Worm (Caenorhabditis elegans): ENCODE data around the gene R05F9.9.

R05F9.9 gene

ce11 chrII:4879629-4880028, 22.3 kb downstream of the R05F9.9 start, which contains the start of gene gst-6:
Gene gst-6, plus strand, starts transcription at chrII:4879891.
- TF ChIP-seq elt-2 (tag; optimal IDR thresholded peaks at IDR 0.05), result peak; percentile 63
- no peak for TF ChIP-seq nhr-20 (tag; optimal IDR thresholded peaks at IDR 0.05)

DNA sequence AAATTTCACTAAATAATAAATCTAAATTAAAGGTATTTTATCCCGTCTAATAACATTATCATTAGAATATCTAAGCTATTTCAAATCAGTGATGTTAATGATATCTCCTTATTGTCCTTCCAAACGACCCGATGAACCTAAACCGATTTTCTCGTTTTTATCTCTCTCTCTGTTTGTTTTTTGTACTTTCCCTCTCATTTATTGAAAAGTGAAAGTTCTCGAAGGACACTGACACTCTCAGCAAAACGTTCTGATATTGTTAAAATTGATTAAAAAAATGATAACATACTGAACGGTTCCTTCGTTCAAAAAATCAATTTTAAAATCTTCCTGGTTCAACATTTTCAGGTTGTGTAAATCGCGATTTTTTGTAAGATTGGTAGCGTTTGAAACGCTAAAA, 25.8 kb downstream of the R05F9.9 start, which contains the start of gene F11G11.13:
Gene F11G11.13, minus strand, starts transcription at position 89 of the 400 bp plus-strand sequence.
- TF ChIP-seq mef-2 (tag; optimal IDR thresholded peaks at IDR 0.05), result no peak
- peak; percentile 90 for TF ChIP-seq blmp-1 (tag; optimal IDR thresholded peaks at IDR 0.05)
- TF ChIP-seq elt-3 (tag; optimal IDR thresholded peaks at IDR 0.05), result peak in 1 of 6 experiments; percentile 7
- TF ChIP-seq nhr-12 (tag; optimal IDR thresholded peaks at IDR 0.05), result no peak
- no peak for TF ChIP-seq aha-1 (tag; optimal IDR thresholded peaks at IDR 0.05)
- no peak for TF ChIP-seq zag-1 (tag; optimal IDR thresholded peaks at IDR 0.05)
- no peak for TF ChIP-seq sptf-1 (tag; optimal IDR thresholded peaks at IDR 0.05)
- no peak for TF ChIP-seq lin-14 (GFP tag; optimal IDR thresholded peaks at IDR 0.05)
- TF ChIP-seq nhr-85 (tag), result peak; percentile 55

DNA sequence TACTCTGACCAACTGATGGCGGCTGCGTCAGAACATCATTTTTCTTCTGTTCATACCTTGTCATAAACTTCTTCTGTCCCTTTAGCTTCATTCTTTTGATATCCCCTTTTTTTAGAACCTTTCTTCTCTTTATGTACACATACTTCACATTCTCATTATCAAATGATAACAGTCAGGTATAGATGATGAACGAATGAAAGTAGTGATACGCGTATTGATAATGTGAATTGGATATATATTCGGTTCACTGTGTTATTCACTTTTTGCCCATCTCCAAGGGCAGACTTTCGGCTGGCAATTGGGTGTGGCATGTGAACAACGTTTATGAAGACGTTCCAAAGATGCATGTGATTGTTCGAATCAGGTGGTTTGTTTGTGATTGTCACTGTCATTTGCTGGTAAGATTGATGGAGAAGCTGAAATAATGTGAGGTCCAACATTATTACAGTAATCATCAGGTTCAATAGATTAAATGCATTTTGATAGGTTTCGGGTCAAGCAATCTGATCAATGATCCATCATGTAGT, 27.5 kb downstream of the R05F9.9 start, which contains the start of gene F11G11.15:
Gene F11G11.15, plus strand, starts transcription at position 511 of the 527 bp plus-strand sequence.
- peak in 1 of 6 experiments; percentile 5 for TF ChIP-seq elt-3 (tag; optimal IDR thresholded peaks at IDR 0.05)
- no peak for TF ChIP-seq nhr-85 (tag)
- no peak for TF ChIP-seq mdl-1 (tag; optimal IDR thresholded peaks at IDR 0.05)
- no peak for TF ChIP-seq unc-62 (GFP tag; optimal IDR thresholded peaks at IDR 0.05)
- no peak for TF ChIP-seq unc-98 (GFP tag; IDR thresholded peaks at IDR 0.05)
- no peak for TF ChIP-seq nhr-90 (tag; optimal IDR thresholded peaks at IDR 0.05; ENCODE audit: poor library complexity)
- no peak for TF ChIP-seq sox-4 (tag; optimal IDR thresholded peaks at IDR 0.05)
- no peak for TF ChIP-seq unc-30 (tag; optimal IDR thresholded peaks at IDR 0.05)
- TF ChIP-seq xbp-1 (tag; optimal IDR thresholded peaks at IDR 0.05), result no peak
- TF ChIP-seq lin-35 (GFP tag; optimal IDR thresholded peaks at IDR 0.05), result no peak
- TF ChIP-seq lin-15B (tag; optimal IDR thresholded peaks at IDR 0.05), result no peak
- no peak for TF ChIP-seq ceh-82 (tag; optimal IDR thresholded peaks at IDR 0.05)
- peak; percentile 77 for TF ChIP-seq blmp-1 (tag; optimal IDR thresholded peaks at IDR 0.05)
- no peak for TF ChIP-seq ceh-88 (GFP tag; IDR thresholded peaks at IDR 0.05)
- no peak for TF ChIP-seq jun-1 (tag; optimal IDR thresholded peaks at IDR 0.05)
- TF ChIP-seq egl-13 (tag; optimal IDR thresholded peaks at IDR 0.05), result no peak
- TF ChIP-seq nhr-77 (tag; optimal IDR thresholded peaks at IDR 0.05), result no peak
- no peak for TF ChIP-seq lin-13 (GFP tag; optimal IDR thresholded peaks at IDR 0.05)

ce11 chrII:4873029-4873428, 28.9 kb downstream of the R05F9.9 start, which contains the start of gene col-73:
Gene col-73, minus strand, starts transcription at chrII:4873129.
- no peak for TF ChIP-seq nhr-47 (tag; optimal IDR thresholded peaks at IDR 0.05)
- TF ChIP-seq vab-15 (tag; optimal IDR thresholded peaks at IDR 0.05), result no peak
- TF ChIP-seq fkh-10 (GFP tag; optimal IDR thresholded peaks at IDR 0.05), result no peak
- no peak for TF ChIP-seq nhr-84 (tag; optimal IDR thresholded peaks at IDR 0.05)
- no peak for TF ChIP-seq nhr-237 (tag; optimal IDR thresholded peaks at IDR 0.05)
- no peak for TF ChIP-seq nhr-71 (tag; optimal IDR thresholded peaks at IDR 0.05)
- TF ChIP-seq mab-9 (GFP tag; IDR thresholded peaks at IDR 0.05), result no peak

ce11 chrII:4871834-4872233, 30.1 kb downstream of the R05F9.9 start:
- TF ChIP-seq pag-3 (tag; optimal IDR thresholded peaks at IDR 0.05; ENCODE audit: borderline replicate concordance, insufficient read depth) (no peak), blmp-1 (tag; optimal IDR thresholded peaks at IDR 0.05) (peak; percentile 67)

All from whole organism, L1 larva.